Worm (Caenorhabditis elegans) whole organism, late embryonic: ENCODE measurements around the gene cwf-19L2.

ENCODE experiments used
- C08G9.2 ChIP-seq: sonication (generic microtip); optimal IDR thresholded peaks from 2 replicates; lab custom pipeline; 2016; ENCODE audit warnings: mild to moderate bottlenecking, missing genetic modification characterization, moderate library complexity, missing compliant biosample characterization
- F13H6.1 ChIP-seq: sonication (generic microtip); optimal IDR thresholded peaks from 2 replicates; lab custom pipeline; 2016; ENCODE audit warnings: missing genetic modification characterization, missing compliant biosample characterization
- K09A11.1 ChIP-seq: sonication (generic microtip); optimal IDR thresholded peaks from 2 replicates; lab custom pipeline; 2017; ENCODE audit warnings: antibody characterized with exemption, mild to moderate bottlenecking, missing genetic modification characterization, missing compliant biosample characterization; ENCODE audit not compliant: insufficient read depth
- T23F11.4 ChIP-seq: fragments of 200-800 bp; sonication (Bioruptor generic); optimal IDR thresholded peaks from 2 replicates; lab custom pipeline; 2018; ENCODE audit warnings: mild to moderate bottlenecking, missing genetic modification characterization, missing compliant biosample characterization
- ceh-14 ChIP-seq: sonication (generic microtip); optimal IDR thresholded peaks from 2 replicates; lab custom pipeline; 2016; ENCODE audit warnings: missing genotype, missing genetic modification characterization, missing compliant biosample characterization
- ceh-18 ChIP-seq: sonication (generic microtip); optimal IDR thresholded peaks from 2 replicates; lab custom pipeline; 2016; ENCODE audit warnings: missing genetic modification characterization, missing compliant biosample characterization
- ceh-19 ChIP-seq: fragments of 200-800 bp; sonication (Bioruptor generic); optimal IDR thresholded peaks from 2 replicates; lab custom pipeline; 2018; ENCODE audit warnings: mild to moderate bottlenecking, missing genetic modification characterization, missing compliant biosample characterization
- ceh-2 ChIP-seq: sonication (generic microtip); optimal IDR thresholded peaks from 2 replicates; lab custom pipeline; 2016; ENCODE audit warnings: missing genotype, missing genetic modification characterization, missing compliant biosample characterization
- ceh-24 ChIP-seq: sonication (generic microtip); optimal IDR thresholded peaks from 2 replicates; lab custom pipeline; 2016; ENCODE audit warnings: mild to moderate bottlenecking, missing genetic modification characterization, missing compliant biosample characterization
- ceh-30 ChIP-seq: fragments of 150-350 bp; optimal IDR thresholded peaks from 2 replicates; lab custom pipeline; 2014; ENCODE audit warnings: missing biosample characterization, missing genetic modification characterization
- ceh-31 ChIP-seq: sonication (generic microtip); optimal IDR thresholded peaks from 2 replicates; lab custom pipeline; 2016; ENCODE audit warnings: missing genetic modification characterization, missing compliant biosample characterization
- ceh-34 ChIP-seq: sonication (generic microtip); optimal IDR thresholded peaks from 2 replicates; lab custom pipeline; 2016; ENCODE audit warnings: mild to moderate bottlenecking, missing genetic modification characterization, missing compliant biosample characterization
- ceh-45 ChIP-seq: fragments of 200-800 bp; sonication (Bioruptor generic); IDR thresholded peaks from 2 replicates; pipeline ENCODE4 v1.3.6; 2022; ENCODE audit warnings: missing genetic modification reagents, missing genetic modification characterization, missing compliant biosample characterization
- ceh-48 ChIP-seq: sonication (generic microtip); optimal IDR thresholded peaks from 2 replicates; lab custom pipeline; 2016; ENCODE audit warnings: missing genetic modification characterization, inconsistent platforms, missing compliant biosample characterization
- ceh-6 ChIP-seq: fragments of 200-800 bp; sonication (Bioruptor generic); optimal IDR thresholded peaks from 2 replicates; lab custom pipeline; 2018; ENCODE audit warnings: mild to moderate bottlenecking, missing genetic modification characterization, missing compliant biosample characterization
- che-1 ChIP-seq: sonication (generic microtip); optimal IDR thresholded peaks from 2 replicates; lab custom pipeline; 2016; ENCODE audit warnings: mild to moderate bottlenecking, missing genetic modification characterization, missing compliant biosample characterization
- elt-2 ChIP-seq: sonication (generic microtip); optimal IDR thresholded peaks from 2 replicates; lab custom pipeline; 2016; ENCODE audit warnings: missing genetic modification reagents, missing genetic modification characterization, missing compliant biosample characterization
- elt-4 ChIP-seq: sonication (generic microtip); optimal IDR thresholded peaks from 2 replicates; lab custom pipeline; 2016; ENCODE audit warnings: missing genetic modification characterization, missing compliant biosample characterization
- ets-4 ChIP-seq: sonication (generic microtip); optimal IDR thresholded peaks from 2 replicates; lab custom pipeline; 2016; ENCODE audit warnings: missing genetic modification characterization, missing compliant biosample characterization
- fax-1 ChIP-seq: sonication (generic microtip); optimal IDR thresholded peaks from 2 replicates; lab custom pipeline; 2016; ENCODE audit warnings: missing genotype, missing genetic modification characterization, missing compliant biosample characterization
- fkh-10 ChIP-seq: fragments of 150-350 bp; optimal IDR thresholded peaks from 2 replicates; lab custom pipeline; 2014; ENCODE audit warnings: missing biosample characterization, missing genetic modification reagents, missing genetic modification characterization
- fkh-6 ChIP-seq: sonication (generic microtip); optimal IDR thresholded peaks from 2 replicates; lab custom pipeline; 2016; ENCODE audit warnings: missing genetic modification characterization, missing compliant biosample characterization
- hlh-13 ChIP-seq: fragments of 200-800 bp; sonication (Bioruptor generic); optimal IDR thresholded peaks from 2 replicates; lab custom pipeline; 2018; ENCODE audit warnings: mild to moderate bottlenecking, missing genetic modification characterization, missing compliant biosample characterization
- hlh-30 ChIP-seq: sonication (generic microtip); optimal IDR thresholded peaks from 2 replicates; lab custom pipeline; 2017; ENCODE audit warnings: antibody characterized with exemption, missing genetic modification characterization, missing compliant biosample characterization; ENCODE audit not compliant: insufficient read depth
- hlh-6 ChIP-seq: sonication (generic microtip); optimal IDR thresholded peaks from 2 replicates; lab custom pipeline; 2016; ENCODE audit warnings: missing genotype, missing genetic modification characterization, missing compliant biosample characterization
- hlh-8 ChIP-seq: sonication (generic microtip); optimal IDR thresholded peaks from 2 replicates; lab custom pipeline; 2016; ENCODE audit warnings: missing genotype, missing genetic modification characterization, missing compliant biosample characterization
- lin-11 ChIP-seq: fragments of 200-800 bp; sonication (Bioruptor generic); optimal IDR thresholded peaks from 2 replicates; lab custom pipeline; 2018; ENCODE audit warnings: mild to moderate bottlenecking, missing genetic modification characterization, missing compliant biosample characterization
- madf-2 ChIP-seq: sonication (generic microtip); optimal IDR thresholded peaks from 2 replicates; lab custom pipeline; 2017; ENCODE audit warnings: missing genetic modification characterization, missing compliant biosample characterization
- nfya-1 ChIP-seq: sonication (generic microtip); optimal IDR thresholded peaks from 2 replicates; lab custom pipeline; 2017; ENCODE audit warnings: missing genetic modification characterization, mild to moderate bottlenecking, missing compliant biosample characterization, antibody characterized with exemption, moderate library complexity
- nhr-232 ChIP-seq: sonication (generic microtip); optimal IDR thresholded peaks from 2 replicates; lab custom pipeline; 2016; ENCODE audit warnings: missing genetic modification characterization, missing compliant biosample characterization
- npax-4 ChIP-seq: sonication (generic microtip); optimal IDR thresholded peaks from 2 replicates; lab custom pipeline; 2016; ENCODE audit warnings: missing genetic modification characterization, missing compliant biosample characterization
- pat-9 ChIP-seq: fragments of 200-800 bp; sonication (Bioruptor generic); optimal IDR thresholded peaks from 2 replicates; lab custom pipeline; 2018; ENCODE audit warnings: mild to moderate bottlenecking, missing genetic modification characterization, moderate library complexity, missing compliant biosample characterization
- pax-1 ChIP-seq: fragments of 150-350 bp; optimal IDR thresholded peaks from 2 replicates; lab custom pipeline; 2014; ENCODE audit warnings: missing biosample characterization, missing genetic modification characterization
- pha-4 ChIP-seq: fragments of 150-350 bp; optimal IDR thresholded peaks from 2 replicates; lab custom pipeline; 2018; ENCODE audit warnings: missing biosample characterization, missing genetic modification reagents, missing genetic modification characterization
- pros-1 ChIP-seq: fragments of 150-350 bp; optimal IDR thresholded peaks from 2 replicates; lab custom pipeline; 2014; ENCODE audit warnings: missing biosample characterization, missing genetic modification reagents, missing genetic modification characterization
- ref-2 ChIP-seq: sonication (generic microtip); optimal IDR thresholded peaks from 2 replicates; lab custom pipeline; 2016; ENCODE audit warnings: missing genetic modification characterization, missing compliant biosample characterization
- rnt-1 ChIP-seq: sonication (generic microtip); optimal IDR thresholded peaks from 2 replicates; lab custom pipeline; 2016; ENCODE audit warnings: missing genetic modification characterization, missing compliant biosample characterization
- sdc-2 ChIP-seq: sonication (generic microtip); optimal IDR thresholded peaks from 2 replicates; lab custom pipeline; 2016; ENCODE audit warnings: missing genotype, missing genetic modification characterization, missing compliant biosample characterization
- sox-4 ChIP-seq: sonication (generic microtip); optimal IDR thresholded peaks from 2 replicates; lab custom pipeline; 2017; ENCODE audit warnings: mild to moderate bottlenecking, missing genetic modification characterization, inconsistent platforms, missing compliant biosample characterization
- syd-9 ChIP-seq: sonication (generic microtip); optimal IDR thresholded peaks from 2 replicates; lab custom pipeline; 2016; ENCODE audit warnings: mild to moderate bottlenecking, missing genetic modification characterization, moderate library complexity, missing compliant biosample characterization
- tbx-2 ChIP-seq: sonication (generic microtip); optimal IDR thresholded peaks from 2 replicates; lab custom pipeline; 2016; ENCODE audit warnings: missing genetic modification characterization, missing compliant biosample characterization
- tbx-7 ChIP-seq: sonication (generic microtip); optimal IDR thresholded peaks from 2 replicates; lab custom pipeline; 2016; ENCODE audit warnings: missing genotype, missing genetic modification characterization, missing compliant biosample characterization
- unc-3 ChIP-seq, 2 experiments: fragments of 200-800 bp in 1 of 2; sonication (Bioruptor generic) in 1 of 2; sonication (generic microtip) in 1 of 2; conservative IDR thresholded peaks in 1 of 2; optimal IDR thresholded peaks in 1 of 2; 2 replicates each; pipeline versions ENCODE4 v1.3.6 to Lab custom; 2016 to 2022; ENCODE audit warnings: missing compliant biosample characterization in 2 of 2, missing genetic modification characterization in 2 of 2, missing genetic modification reagents in 1 of 2
- unc-42 ChIP-seq: sonication (generic microtip); optimal IDR thresholded peaks from 2 replicates; lab custom pipeline; 2016; ENCODE audit warnings: missing genotype, missing genetic modification characterization, missing compliant biosample characterization
- unc-55 ChIP-seq: sonication (generic microtip); optimal IDR thresholded peaks from 2 replicates; lab custom pipeline; 2017; ENCODE audit warnings: missing biosample characterization, missing genetic modification reagents, missing genetic modification characterization
- zip-5 ChIP-seq: sonication (generic microtip); optimal IDR thresholded peaks from 2 replicates; lab custom pipeline; 2016; ENCODE audit warnings: missing genetic modification characterization, missing compliant biosample characterization
- ztf-16 ChIP-seq: sonication (generic microtip); optimal IDR thresholded peaks from 2 replicates; lab custom pipeline; 2017; ENCODE audit warnings: missing genetic modification characterization, missing compliant biosample characterization

cwf-19L2 gene

DNA sequence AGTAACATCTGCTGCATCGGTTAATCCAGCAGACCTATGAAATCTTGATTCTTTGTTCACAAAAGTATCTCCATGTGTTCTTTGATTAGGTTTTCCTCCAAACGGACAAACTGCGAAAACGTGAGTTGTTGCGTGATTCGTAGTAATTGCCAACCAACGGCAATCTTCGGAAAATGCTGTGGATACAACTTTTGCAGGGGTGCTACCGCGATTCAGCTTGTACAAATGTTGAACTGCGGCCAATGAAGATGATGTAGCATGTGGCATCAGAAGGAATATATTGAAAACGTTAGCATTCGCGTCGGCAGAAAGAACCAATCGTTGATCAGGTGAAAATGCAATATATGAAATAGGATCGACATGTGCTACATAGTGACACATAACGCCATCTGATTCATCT, 38.2 kb downstream of the cwf-19L2 start:
- TF ChIP-seq pros-1 (tag; lab: Kevin White, UChicago) (no peak), ets-4 (tag; lab: Kevin White, UChicago) (no peak)

DNA sequence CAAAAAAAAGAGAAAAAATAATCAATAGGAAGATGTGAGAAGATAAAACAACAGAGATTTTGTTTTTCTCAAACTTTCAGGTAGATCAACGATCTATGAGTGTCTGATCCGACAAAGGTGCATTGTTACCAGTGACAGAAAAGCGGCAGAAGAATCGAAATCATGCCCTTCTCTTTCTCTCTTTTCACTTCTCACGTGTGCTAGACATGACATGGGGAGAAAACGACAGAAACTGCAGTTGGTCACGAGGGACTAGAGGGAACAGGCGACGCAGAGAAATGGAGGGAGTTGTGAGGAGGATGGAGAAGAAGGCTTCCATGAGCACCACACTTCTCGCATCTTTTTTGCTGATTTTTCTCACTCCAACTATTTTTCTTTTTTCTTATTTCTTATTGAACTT, 41.8 kb downstream of the cwf-19L2 start, which contains the start of gene F56C9.10:
TSS of gene F56C9.10 (minus strand) at position 97 of the 400 bp plus-strand sequence.
- TF ChIP-seq hlh-6 (tag; lab: Kevin White, UChicago) (no peak), pha-4 (no peak), ceh-18 (tag; lab: Kevin White, UChicago) (peak; percentile 93), ceh-48 (peak; percentile 9), rnt-1 (tag; lab: Kevin White, UChicago) (peak; percentile 32), hlh-8 (peak; percentile 51), unc-55 (GFP tag; lab: Kevin White, UChicago) (peak; percentile 89), zip-5 (tag; lab: Kevin White, UChicago) (no peak), ref-2 (tag; lab: Kevin White, UChicago) (peak; percentile 37), K09A11.1 (tag; lab: Kevin White, UChicago) (no peak), elt-4 (tag; lab: Kevin White, UChicago) (no peak), pros-1 (tag; lab: Kevin White, UChicago) (peak; percentile 54), nfya-1 (peak; percentile 76), hlh-30 (tag; lab: Kevin White, UChicago) (peak; percentile 99), pat-9 (tag; lab: Kevin White, UChicago) (no peak), ceh-31 (tag; lab: Kevin White, UChicago) (peak; percentile 56), tbx-2 (tag; lab: Kevin White, UChicago) (peak; percentile 57), sdc-2 (peak; percentile 2), elt-2 (no peak)

DNA sequence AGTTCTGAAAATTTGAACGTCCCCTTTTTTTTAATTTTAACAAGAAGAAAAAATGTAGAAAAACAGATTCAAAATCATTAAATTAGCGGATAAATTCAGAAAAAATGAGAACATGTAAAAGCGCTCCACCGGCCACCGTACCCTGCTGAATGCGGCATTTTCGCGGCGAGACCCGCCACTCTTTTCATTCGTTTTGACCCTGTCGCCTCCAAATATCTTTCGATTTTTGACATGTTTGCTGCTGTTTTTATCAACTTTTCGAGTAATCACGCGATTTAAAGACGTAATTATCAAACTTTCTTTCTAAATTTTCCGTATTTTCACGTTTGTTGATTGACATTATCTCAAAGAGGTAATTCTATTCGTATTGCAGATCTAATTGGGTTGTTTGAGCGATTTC, 42.8 kb downstream of the cwf-19L2 start, which contains the start of gene gsp-2:
TSS of gene gsp-2 (plus strand) at position 374 of the 400 bp plus-strand sequence.
- TF ChIP-seq unc-42 (tag; lab: Kevin White, UChicago) (peak; percentile 23), hlh-8 (no peak), syd-9 (tag; lab: Kevin White, UChicago) (no peak), tbx-2 (tag; lab: Kevin White, UChicago) (peak; percentile 20), sdc-2 (no peak), npax-4 (tag; lab: Kevin White, UChicago) (no peak), ceh-34 (tag; lab: Kevin White, UChicago) (no peak), ceh-2 (tag; lab: Kevin White, UChicago) (no peak), pax-1 (tag; lab: Kevin White, UChicago) (no peak), unc-3 (GFP tag; conservative IDR thresholded peaks at IDR 0.05; lab: Robert Waterston, UW) (no peak), unc-3 (tag; optimal IDR thresholded peaks at IDR 0.05; lab: Kevin White, UChicago) (no peak), pros-1 (tag; lab: Kevin White, UChicago) (no peak), fax-1 (tag; lab: Kevin White, UChicago) (no peak), pat-9 (tag; lab: Kevin White, UChicago) (no peak), ceh-6 (GFP tag; lab: Kevin White, UChicago) (no peak), fkh-10 (GFP tag; lab: Kevin White, UChicago) (no peak), sox-4 (no peak), hlh-6 (tag; lab: Kevin White, UChicago) (no peak), C08G9.2 (tag; lab: Kevin White, UChicago) (no peak), ceh-19 (GFP tag; lab: Kevin White, UChicago) (no peak), tbx-7 (no peak), pha-4 (no peak), nhr-232 (tag; lab: Kevin White, UChicago) (no peak), ceh-30 (tag; lab: Kevin White, UChicago) (no peak), lin-11 (tag; lab: Kevin White, UChicago) (no peak), ceh-24 (no peak), T23F11.4 (GFP tag; lab: Kevin White, UChicago) (no peak), ceh-14 (tag; lab: Kevin White, UChicago) (no peak), ceh-45 (no peak), ztf-16 (no peak), madf-2 (no peak), che-1 (peak; percentile 0), elt-2 (peak; percentile 24), ceh-48 (no peak), ceh-31 (tag; lab: Kevin White, UChicago) (peak; percentile 35), hlh-13 (GFP tag; lab: Kevin White, UChicago) (no peak), F13H6.1 (tag; lab: Kevin White, UChicago) (no peak), rnt-1 (tag; lab: Kevin White, UChicago) (no peak), fkh-6 (tag; lab: Kevin White, UChicago) (no peak), elt-4 (tag; lab: Kevin White, UChicago) (no peak)
